Fruit fly (Drosophila melanogaster) whole organism, embryonic: ENCODE results near the gene chb.

ENCODE experiments used
- Abd-B ChIP-seq: fragments of 200-800 bp; sonication (Bioruptor generic); optimal IDR thresholded peaks from 2 replicates; lab custom pipeline; 2018; ENCODE audit warnings: missing biosample characterization, mild to moderate bottlenecking, missing genetic modification characterization, moderate library complexity
- Atf3 ChIP-seq: fragments of 200-800 bp; sonication (Bioruptor generic); optimal IDR thresholded peaks from 3 replicates; lab custom pipeline; 2016; ENCODE audit warnings: missing biosample characterization, missing genetic modification characterization
- B-H1 ChIP-seq: fragments of 200-800 bp; sonication (Bioruptor generic); IDR thresholded peaks from 3 replicates; pipeline ENCODE4 v1.3.6; 2022; ENCODE audit warnings: missing biosample characterization, missing genetic modification characterization
- B-H2 ChIP-seq: fragments of 200-800 bp; sonication (Bioruptor generic); optimal IDR thresholded peaks from 2 replicates; lab custom pipeline; 2018; ENCODE audit warnings: missing biosample characterization, mild to moderate bottlenecking, missing genetic modification characterization
- CG11695 ChIP-seq: fragments of 200-800 bp; sonication (Bioruptor generic); IDR thresholded peaks from 3 replicates; pipeline ENCODE4 v1.3.6; 2022; ENCODE audit warnings: missing biosample characterization, missing genetic modification characterization
- CG12155 ChIP-seq: fragments of 200-800 bp; sonication (Bioruptor generic); optimal IDR thresholded peaks from 3 replicates; lab custom pipeline; 2016; ENCODE audit warnings: missing biosample characterization, missing genetic modification characterization
- CG1233 ChIP-seq: fragments of 200-800 bp; sonication (Bioruptor generic); optimal IDR thresholded peaks from 4 replicates; lab custom pipeline; 2018; ENCODE audit warnings: missing biosample characterization, mild to moderate bottlenecking, missing genetic modification characterization
- CG15011 ChIP-seq: fragments of 200-800 bp; sonication (Bioruptor generic); optimal IDR thresholded peaks from 3 replicates; lab custom pipeline; 2018; ENCODE audit warnings: missing biosample characterization, mild to moderate bottlenecking, missing genetic modification characterization
- CG15479 ChIP-seq: fragments of 200-800 bp; sonication (Bioruptor generic); optimal IDR thresholded peaks from 3 replicates; lab custom pipeline; 2019; ENCODE audit warnings: missing biosample characterization, mild to moderate bottlenecking, missing genetic modification characterization, moderate library complexity
- CG15601 ChIP-seq: fragments of 200-800 bp; sonication (Bioruptor generic); optimal IDR thresholded peaks from 3 replicates; lab custom pipeline; 2019; ENCODE audit warnings: missing biosample characterization, mild to moderate bottlenecking, missing genetic modification characterization, moderate library complexity
- CG16813 ChIP-seq: fragments of 200-800 bp; sonication (Bioruptor generic); IDR thresholded peaks from 3 replicates; pipeline ENCODE4 v1.3.6; 2022; ENCODE audit warnings: missing biosample characterization, missing genetic modification characterization; ENCODE audit not compliant: partially characterized antibody
- CG16863 ChIP-seq: fragments of 200-800 bp; sonication (Bioruptor generic); optimal IDR thresholded peaks from 3 replicates; lab custom pipeline; 2016; ENCODE audit warnings: missing biosample characterization, missing genetic modification characterization
- CG18476 ChIP-seq: fragments of 200-800 bp; sonication (Bioruptor generic); optimal IDR thresholded peaks from 2 replicates; lab custom pipeline; 2016; ENCODE audit warnings: missing biosample characterization, mild to moderate bottlenecking, missing genetic modification characterization
- CG2202 ChIP-seq: fragments of 200-800 bp; sonication (Bioruptor generic); optimal IDR thresholded peaks from 2 replicates; lab custom pipeline; 2018; ENCODE audit warnings: missing biosample characterization, mild to moderate bottlenecking, missing genetic modification characterization
- CG2678 ChIP-seq: fragments of 200-800 bp; sonication (Bioruptor generic); optimal IDR thresholded peaks from 3 replicates; lab custom pipeline; 2019; ENCODE audit warnings: missing biosample characterization, mild to moderate bottlenecking, missing genetic modification characterization, moderate library complexity
- CG30403 ChIP-seq: fragments of 200-800 bp; sonication (Bioruptor generic); optimal IDR thresholded peaks from 3 replicates; lab custom pipeline; 2016; ENCODE audit warnings: missing biosample characterization, missing genetic modification characterization
- CG32767 ChIP-seq: fragments of 200-800 bp; sonication (Bioruptor generic); IDR thresholded peaks from 2 replicates; pipeline ENCODE4 v1.3.6; 2022; ENCODE audit warnings: missing biosample characterization, missing genetic modification characterization
- CG3995 ChIP-seq: fragments of 200-800 bp; sonication (Bioruptor generic); optimal IDR thresholded peaks from 3 replicates; lab custom pipeline; 2016; ENCODE audit warnings: missing biosample characterization, missing genetic modification characterization
- CG4360 ChIP-seq: fragments of 200-800 bp; sonication (Bioruptor generic); IDR thresholded peaks from 2 replicates; pipeline ENCODE4 v1.3.6; 2022; ENCODE audit warnings: missing biosample characterization, missing genetic modification characterization
- CG7271 ChIP-seq: fragments of 200-800 bp; sonication (Bioruptor generic); optimal IDR thresholded peaks from 2 replicates; lab custom pipeline; 2018; ENCODE audit warnings: missing biosample characterization, mild to moderate bottlenecking, missing genetic modification characterization, moderate library complexity
- Ets65A ChIP-seq: fragments of 200-800 bp; sonication (Bioruptor generic); peaks from one replicate; lab custom pipeline; 2016; ENCODE audit warnings: missing biosample characterization, missing genetic modification characterization
- H15 ChIP-seq: fragments of 200-800 bp; sonication (Bioruptor generic); IDR thresholded peaks from 3 replicates; pipeline ENCODE4 v1.3.6; 2022; ENCODE audit warnings: missing biosample characterization, missing genetic modification characterization
- Lpt ChIP-seq: fragments of >200 bp; optimal IDR thresholded peaks from 2 replicates; lab custom pipeline; 2018; ENCODE audit warnings: missing biosample characterization, missing genetic modification characterization
- MTF-1 ChIP-seq: fragments of 200-800 bp; sonication (Bioruptor generic); optimal IDR thresholded peaks from 2 replicates; lab custom pipeline; 2018; ENCODE audit warnings: missing biosample characterization, mild to moderate bottlenecking, missing genetic modification characterization, borderline replicate concordance
- Mad ChIP-seq: fragments of 200-800 bp; sonication (Bioruptor generic); optimal IDR thresholded peaks from 2 replicates; lab custom pipeline; 2016; ENCODE audit warnings: missing biosample characterization, missing genetic modification characterization
- Med ChIP-seq: fragments of 200-800 bp; sonication (Bioruptor generic); peaks from one replicate; lab custom pipeline; 2016; ENCODE audit warnings: missing biosample characterization, missing genetic modification characterization, mild to moderate bottlenecking, inconsistent platforms, moderate library complexity
- NfI ChIP-seq: fragments of 200-800 bp; sonication (Bioruptor generic); optimal IDR thresholded peaks from 3 replicates; lab custom pipeline; 2018; ENCODE audit warnings: missing biosample characterization, mild to moderate bottlenecking, missing genetic modification characterization, moderate library complexity
- Oaz ChIP-seq: fragments of 200-800 bp; sonication (Bioruptor generic); IDR thresholded peaks from 2 replicates; pipeline ENCODE4 v1.3.6; 2022; ENCODE audit warnings: missing biosample characterization, missing genetic modification characterization
- Poxn ChIP-seq: fragments of 200-800 bp; sonication (Bioruptor generic); IDR thresholded peaks from 2 replicates; pipeline ENCODE4 v1.3.6; 2022; ENCODE audit warnings: missing biosample characterization, missing genetic modification characterization
- Taf1 ChIP-seq: fragments of 200-800 bp; sonication (Bioruptor generic); IDR thresholded peaks from 2 replicates; pipeline ENCODE4 v1.3.6; 2022; ENCODE audit warnings: missing biosample characterization, missing genetic modification characterization
- Xbp1 ChIP-seq: fragments of 200-800 bp; sonication (Bioruptor generic); optimal IDR thresholded peaks from 3 replicates; lab custom pipeline; 2016; ENCODE audit warnings: missing biosample characterization, mild to moderate bottlenecking, missing genetic modification characterization
- ase ChIP-seq: fragments of 200-800 bp; sonication (Bioruptor generic); IDR thresholded peaks from 3 replicates; pipeline ENCODE4 v1.3.6; 2022; ENCODE audit warnings: missing biosample characterization, missing genetic modification characterization
- chif ChIP-seq, 2 experiments: fragments of 200-800 bp; sonication (Bioruptor generic); optimal IDR thresholded peaks; 3 replicates each; lab custom pipeline; 2016; ENCODE audit warnings: missing biosample characterization in 2 of 2, missing genetic modification characterization in 2 of 2
- cwo ChIP-seq: fragments of 200-800 bp; sonication (Bioruptor generic); optimal IDR thresholded peaks from 3 replicates; lab custom pipeline; 2017; ENCODE audit warnings: missing biosample characterization, missing genetic modification characterization, mild to moderate bottlenecking, moderate library complexity, missing genetic modification reagents
- ewg ChIP-seq: fragments of 200-800 bp; sonication (Bioruptor generic); optimal IDR thresholded peaks from 3 replicates; lab custom pipeline; 2017; ENCODE audit warnings: mild to moderate bottlenecking, missing biosample characterization, missing genetic modification reagents, missing genetic modification characterization
- eyg ChIP-seq: fragments of 200-800 bp; sonication (Bioruptor generic); optimal IDR thresholded peaks from 3 replicates; lab custom pipeline; 2016; ENCODE audit warnings: missing biosample characterization, missing genetic modification characterization
- ftz-f1 ChIP-seq: fragments of 200-800 bp; sonication (Bioruptor generic); optimal IDR thresholded peaks from 2 replicates; lab custom pipeline; 2016; ENCODE audit warnings: missing biosample characterization, missing genetic modification characterization
- gcm ChIP-seq: fragments of 200-800 bp; sonication (Bioruptor generic); optimal IDR thresholded peaks from 2 replicates; lab custom pipeline; 2019; ENCODE audit warnings: missing biosample characterization, mild to moderate bottlenecking, missing genetic modification characterization, moderate library complexity
- grn ChIP-seq: fragments of 200-800 bp; sonication (Bioruptor generic); optimal IDR thresholded peaks from 3 replicates; lab custom pipeline; 2017; ENCODE audit warnings: missing biosample characterization, missing genetic modification characterization
- inv ChIP-seq: fragments of 200-800 bp; sonication (Bioruptor generic); IDR thresholded peaks from 2 replicates; pipeline ENCODE4 v1.3.6; 2022; ENCODE audit warnings: missing biosample characterization, missing genetic modification characterization; ENCODE audit not compliant: partially characterized antibody
- ken ChIP-seq: fragments of 200-800 bp; sonication (Bioruptor generic); IDR thresholded peaks from 3 replicates; pipeline ENCODE4 v1.3.6; 2022; ENCODE audit warnings: missing biosample characterization, missing genetic modification characterization
- pan ChIP-seq, 4 experiments: fragments of >200 bp in 3 of 4; fragments of 200-800 bp in 1 of 4; sonication (Bioruptor generic) in 1 of 4; optimal IDR thresholded peaks in 3 of 4; IDR thresholded peaks in 1 of 4; 2 replicates each; pipeline versions ENCODE4 v1.3.6 to Lab custom; 2017 to 2022; ENCODE audit warnings: missing biosample characterization in 2 of 4, missing genetic modification characterization in 2 of 4, mixed read lengths in 1 of 4
- slp2 ChIP-seq: fragments of 200-800 bp; sonication (Bioruptor generic); optimal IDR thresholded peaks from 2 replicates; lab custom pipeline; 2016; ENCODE audit warnings: missing biosample characterization, missing genetic modification characterization
- sug ChIP-seq: fragments of 200-800 bp; optimal IDR thresholded peaks from 2 replicates; lab custom pipeline; 2019; ENCODE audit warnings: missing biosample characterization, mild to moderate bottlenecking, missing genetic modification characterization, moderate library complexity
- vnd ChIP-seq: fragments of 200-800 bp; sonication (Bioruptor generic); IDR thresholded peaks from 3 replicates; pipeline ENCODE4 v1.3.6; 2022; ENCODE audit warnings: missing biosample characterization, missing genetic modification characterization; ENCODE audit not compliant: partially characterized antibody
- yki ChIP-seq: fragments of >200 bp; optimal IDR thresholded peaks from 3 replicates; lab custom pipeline; 2018
- zen2 ChIP-seq: fragments of 200-800 bp; sonication (Bioruptor generic); IDR thresholded peaks from 3 replicates; pipeline ENCODE4 v1.3.6; 2022; ENCODE audit warnings: missing biosample characterization, missing genetic modification characterization; ENCODE audit not compliant: partially characterized antibody
- zfh1 ChIP-seq: fragments of 200-800 bp; sonication (Bioruptor generic); IDR thresholded peaks from 3 replicates; pipeline ENCODE4 v1.3.6; 2022; ENCODE audit warnings: missing biosample characterization, missing genetic modification characterization
- zfh2 ChIP-seq: fragments of 200-800 bp; sonication (Bioruptor generic); optimal IDR thresholded peaks from 2 replicates; lab custom pipeline; 2016; ENCODE audit warnings: missing biosample characterization, missing genetic modification characterization

Gene chb

DNA sequence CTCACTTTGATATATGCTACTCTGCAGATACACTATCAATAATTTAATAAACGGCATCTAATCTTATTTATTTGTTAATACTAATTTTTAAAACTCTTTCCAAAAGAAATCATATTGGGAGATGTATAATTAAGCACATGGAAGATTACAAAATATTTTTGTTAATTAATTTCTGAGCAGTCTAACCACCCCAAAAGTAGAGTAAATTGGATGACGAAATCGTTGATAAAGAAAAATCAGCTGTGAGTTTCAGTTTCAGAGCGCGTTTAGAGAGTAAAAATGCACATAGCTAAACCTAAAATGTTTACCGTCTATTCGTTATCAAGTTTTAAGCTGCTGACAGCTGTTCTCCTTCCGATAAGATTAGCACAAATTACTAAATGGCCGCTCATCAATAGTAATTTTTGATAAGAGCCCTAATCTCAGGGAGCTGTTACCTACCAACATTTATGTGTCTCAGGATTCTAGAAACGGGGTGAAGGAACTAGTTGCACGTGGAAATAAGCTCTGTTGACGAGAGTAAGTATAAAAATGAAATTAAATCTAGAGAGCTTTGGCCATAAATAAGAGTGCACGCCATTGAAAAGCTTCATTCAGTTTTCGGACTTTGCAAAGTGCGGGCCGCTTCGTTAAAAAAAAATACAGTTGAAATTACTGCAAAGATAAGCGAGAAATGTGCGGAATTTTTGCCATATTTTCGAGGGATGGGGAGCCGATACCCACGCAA is at the start of gene chb, which contains the start of gene AsnS (continued):
- TF ChIP-seq CG2202 (tag; lab: Kevin White, UChicago): peak; percentile 67
- TF ChIP-seq Oaz (GFP tag; lab: Robert Waterston, UW): peak; percentile 88
- TF ChIP-seq sug: peak; percentile 50
- peak; percentile 84 for TF ChIP-seq ken (GFP tag; lab: Robert Waterston, UW)
- peak; percentile 96 for TF ChIP-seq CG11695 (GFP tag; lab: Robert Waterston, UW)
- TF ChIP-seq Mad (GFP tag; lab: Kevin White, UChicago): peak; percentile 32
- 0 out of 2 replicates have a peak, but pooled peaks have one; percentile 29 for TF ChIP-seq CG4360 (GFP tag; lab: Robert Waterston, UW)
- TF ChIP-seq H15 (GFP tag; lab: Robert Waterston, UW): peak; percentile 91
- TF ChIP-seq Ets65A (GFP tag; lab: Kevin White, UChicago): peak; percentile 39
- peak; percentile 84 for TF ChIP-seq Taf1 (GFP tag; lab: Robert Waterston, UW)
- no peak for TF ChIP-seq pan (optimal IDR thresholded peaks at IDR 0.05; lab: Kevin White, UChicago)
- TF ChIP-seq pan (GFP tag; optimal IDR thresholded peaks at IDR 0.05 in 1 of 2, IDR thresholded peaks at IDR 0.05 in 1 of 2): peak in 1 of 2 experiments; percentile 96
- peak; percentile 92 for TF ChIP-seq zfh1 (GFP tag; lab: Robert Waterston, UW)
- TF ChIP-seq ase (GFP tag; lab: Robert Waterston, UW): peak; percentile 91
- TF ChIP-seq yki (lab: Kevin White, UChicago): no peak
- peak; percentile 90 for TF ChIP-seq B-H1 (GFP tag; lab: Robert Waterston, UW)
- TF ChIP-seq slp2 (GFP tag; lab: Kevin White, UChicago): peak; percentile 73
- peak; percentile 71 for TF ChIP-seq ewg (GFP tag; lab: Kevin White, UChicago)
- TF ChIP-seq CG16813 (GFP tag; lab: Robert Waterston, UW): no peak
- TF ChIP-seq Poxn (GFP tag; lab: Robert Waterston, UW): peak; percentile 26; the same call in 1 of the 2 replicates
- TF ChIP-seq Med (GFP tag; lab: Kevin White, UChicago): peak; percentile 95
- no peak for TF ChIP-seq B-H2 (GFP tag; lab: Kevin White, UChicago)
- TF ChIP-seq eyg (GFP tag; lab: Kevin White, UChicago): peak; percentile 29
- no peak for TF ChIP-seq CG15479 (GFP tag; lab: Kevin White, UChicago)
- peak; percentile 90 for TF ChIP-seq NfI (GFP tag; lab: Kevin White, UChicago)
- peak; percentile 51 for TF ChIP-seq CG15601 (tag; lab: Kevin White, UChicago)
- TF ChIP-seq chif (GFP tag; optimal IDR thresholded peaks at IDR 0.05; lab: Kevin White, UChicago): peak; percentile 64 to 72
- TF ChIP-seq CG12155 (GFP tag; lab: Kevin White, UChicago): peak; percentile 86
- peak; percentile 80 for TF ChIP-seq CG15011 (GFP tag; lab: Kevin White, UChicago)
- TF ChIP-seq vnd (GFP tag; lab: Robert Waterston, UW): no peak
- peak; percentile 86 for TF ChIP-seq Xbp1
- peak; percentile 80 for TF ChIP-seq CG32767
- TF ChIP-seq gcm (GFP tag; lab: Kevin White, UChicago): peak; percentile 86
- peak; percentile 57 for TF ChIP-seq CG16863
- peak; percentile 51 for TF ChIP-seq Atf3 (GFP tag; lab: Kevin White, UChicago)
- TF ChIP-seq CG30403 (GFP tag; lab: Kevin White, UChicago): peak; percentile 89
- no peak for TF ChIP-seq zen2
- peak; percentile 73 for TF ChIP-seq CG18476 (GFP tag; lab: Kevin White, UChicago)
- peak; percentile 95 for TF ChIP-seq CG2678 (tag; lab: Kevin White, UChicago)
- TF ChIP-seq Lpt (GFP tag; lab: Kevin White, UChicago): no peak
- no peak for TF ChIP-seq ftz-f1
- peak; percentile 52 for TF ChIP-seq zfh2
- TF ChIP-seq CG1233 (GFP tag; lab: Kevin White, UChicago): peak; percentile 87
- TF ChIP-seq CG7271: peak; percentile 70
- no peak for TF ChIP-seq inv (GFP tag; lab: Robert Waterston, UW)
- TF ChIP-seq grn (GFP tag; lab: Kevin White, UChicago): peak; percentile 6
- peak; percentile 66 for TF ChIP-seq MTF-1 (GFP tag; lab: Kevin White, UChicago)
- TF ChIP-seq cwo (GFP tag; lab: Kevin White, UChicago): peak; percentile 77
- peak; percentile 92 for TF ChIP-seq Abd-B (GFP tag; lab: Kevin White, UChicago)
- peak; percentile 56 for TF ChIP-seq CG3995 (GFP tag; lab: Kevin White, UChicago)
